Fruit fly (Drosophila melanogaster) whole organism: ENCODE measurements around the gene ppk19.

ENCODE experiments used
- CG8478 ChIP-seq: fragments of >200 bp; optimal IDR thresholded peaks from 2 replicates; lab custom pipeline; 2018; ENCODE audit warnings: inconsistent platforms
- Dll ChIP-seq: fragments of >200 bp; optimal IDR thresholded peaks from 2 replicates; lab custom pipeline; 2017
- EcR ChIP-seq, 2 experiments: fragments of >200 bp; optimal IDR thresholded peaks; 2 replicates each; lab custom pipeline; 2017; ENCODE audit warnings: missing biosample characterization in 2 of 2, missing genetic modification characterization in 2 of 2, missing genetic modification reagents in 2 of 2
- psq ChIP-seq: fragments of >200 bp; optimal IDR thresholded peaks from 2 replicates; lab custom pipeline; 2017
- usp ChIP-seq: fragments of >200 bp; optimal IDR thresholded peaks from 2 replicates; lab custom pipeline; 2017; ENCODE audit warnings: missing biosample characterization, missing genetic modification characterization, mixed read lengths

DNA sequence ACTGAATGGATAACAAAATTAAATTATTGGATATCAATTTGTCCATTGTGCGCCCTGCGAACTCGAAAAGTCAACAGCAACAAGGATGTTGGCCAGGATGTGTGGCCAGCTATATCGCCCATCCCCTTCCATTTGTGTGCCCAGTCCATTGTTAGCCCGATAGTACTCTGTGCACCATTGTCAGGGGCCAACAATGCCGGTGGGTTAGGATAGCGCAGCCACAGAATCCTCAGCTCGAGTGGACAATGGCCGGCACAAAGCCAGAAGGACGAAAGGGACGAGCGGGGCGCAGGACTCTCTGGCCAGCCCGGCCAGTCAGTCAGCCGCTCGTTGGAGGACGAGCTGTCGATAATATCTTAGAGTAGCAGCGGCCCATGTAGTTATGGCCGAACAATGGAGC, 25.6 kb downstream of the ppk19 start:
- TF ChIP-seq psq (lab: Kevin White, UChicago) (no peak), usp (GFP tag; lab: Kevin White, UChicago) (no peak), Dll (lab: Kevin White, UChicago) (no peak), CG8478 (no peak), EcR (GFP tag; optimal IDR thresholded peaks at IDR 0.05; lab: Kevin White, UChicago) (no peak)
